Worm (Caenorhabditis elegans) whole organism, midembryonic: Measurements from ENCODE around the gene ZC477.2.

Source experiments
- T22C8.4 ChIP-seq: fragments of 200-800 bp; sonication (Bioruptor generic); IDR thresholded peaks from 2 replicates; pipeline ENCODE4 v1.3.6; 2022; ENCODE audit warnings: missing genetic modification characterization, missing compliant biosample characterization
- cog-1 ChIP-seq: sonication (generic microtip); optimal IDR thresholded peaks from 2 replicates; lab custom pipeline; 2016; ENCODE audit warnings: missing genetic modification characterization, missing compliant biosample characterization
- flt-1 ChIP-seq: fragments of 200-800 bp; sonication (Bioruptor generic); IDR thresholded peaks from 2 replicates; pipeline ENCODE4 v1.3.6; 2022; ENCODE audit warnings: missing genetic modification characterization, missing compliant biosample characterization
- klf-2 ChIP-seq: fragments of 200-800 bp; sonication (Bioruptor generic); conservative IDR thresholded peaks from 2 replicates; pipeline ENCODE4 v1.3.6; 2022; ENCODE audit warnings: missing genetic modification reagents, missing genetic modification characterization, missing compliant biosample characterization
- med-1 ChIP-seq: sonication (generic microtip); optimal IDR thresholded peaks from 2 replicates; lab custom pipeline; 2017; ENCODE audit warnings: missing genetic modification characterization, mild to moderate bottlenecking, missing compliant biosample characterization, antibody characterized with exemption, missing genetic modification reagents; ENCODE audit not compliant: insufficient read depth
- ref-1 ChIP-seq: fragments of 200-800 bp; sonication (Bioruptor generic); conservative IDR thresholded peaks from 2 replicates; pipeline ENCODE4 v1.3.6; 2022; ENCODE audit warnings: missing genetic modification reagents, missing genetic modification characterization, missing compliant biosample characterization
- tab-1 ChIP-seq: fragments of 200-800 bp; sonication (Bioruptor generic); IDR thresholded peaks from 2 replicates; pipeline ENCODE4 v1.3.6; 2022; ENCODE audit warnings: missing genetic modification characterization, missing compliant biosample characterization
- ztf-23 ChIP-seq: fragments of 200-800 bp; sonication (Bioruptor generic); IDR thresholded peaks from 2 replicates; pipeline ENCODE4 v1.3.6; 2022; ENCODE audit warnings: missing genetic modification reagents, missing genetic modification characterization, missing compliant biosample characterization
- ztf-29 ChIP-seq: fragments of 200-800 bp; sonication (Bioruptor generic); IDR thresholded peaks from 2 replicates; pipeline ENCODE4 v1.3.6; 2022; ENCODE audit warnings: missing genetic modification reagents, missing genetic modification characterization, missing compliant biosample characterization

The ZC477.2 gene

DNA sequence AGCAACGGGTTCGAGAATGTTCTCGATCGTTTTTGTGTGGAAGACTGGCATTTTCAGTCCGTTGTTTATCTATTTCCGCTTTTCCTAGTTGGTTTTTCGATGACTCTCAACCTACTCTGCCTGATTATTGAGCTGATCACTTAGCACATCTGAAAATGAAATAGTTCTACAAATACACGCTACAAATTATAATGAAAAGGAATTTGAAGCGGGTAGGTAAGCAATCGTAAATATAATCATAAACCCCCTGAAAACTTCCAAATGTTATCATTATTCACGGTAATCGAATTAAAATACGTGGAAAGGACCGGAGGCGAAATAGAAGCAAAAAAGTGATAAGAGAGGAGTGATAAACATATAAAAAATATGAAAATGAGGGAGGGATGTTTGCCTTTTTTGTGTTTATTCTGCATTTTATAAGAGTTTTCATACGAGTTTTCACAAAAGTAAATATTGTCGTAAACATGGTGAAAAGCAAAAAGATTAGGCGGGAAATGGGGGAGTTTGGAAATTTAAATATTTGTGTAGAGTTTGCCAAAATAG lies 13.7 kb upstream of the ZC477.2 start, which contains the start of gene deb-1:
Gene deb-1, minus strand, starts transcription at position 51 of the 543 bp plus-strand sequence.
- TF ChIP-seq ref-1 (GFP tag; lab: Robert Waterston, UW) = no peak
- TF ChIP-seq ztf-29 (GFP tag; lab: Robert Waterston, UW) = no peak
- TF ChIP-seq tab-1 = no peak

ce11 chrIV:7095396-7095964 lies 12.5 kb upstream of the ZC477.2 start:
- no peak for TF ChIP-seq cog-1 (tag; lab: Kevin White, UChicago)
- no peak for TF ChIP-seq flt-1 (GFP tag; lab: Robert Waterston, UW)
- TF ChIP-seq med-1 (GFP tag; lab: Kevin White, UChicago) = no peak

- no peak for TF ChIP-seq T22C8.4 (GFP tag; lab: Robert Waterston, UW)
- TF ChIP-seq ztf-29 (GFP tag; lab: Robert Waterston, UW) = no peak
- TF ChIP-seq flt-1 (GFP tag; lab: Robert Waterston, UW) = no peak
- TF ChIP-seq klf-2 (GFP tag; lab: Robert Waterston, UW) = no peak
- TF ChIP-seq ztf-23 = no peak
- TF ChIP-seq ref-1 (GFP tag; lab: Robert Waterston, UW) = no peak
- no peak for TF ChIP-seq cog-1 (tag; lab: Kevin White, UChicago)
- TF ChIP-seq med-1 (GFP tag; lab: Kevin White, UChicago) = no peak
- TF ChIP-seq tab-1 = no peak
Observed at ce11 chrIV:7096097-7096496, 11.9 kb upstream of the ZC477.2 start.

DNA sequence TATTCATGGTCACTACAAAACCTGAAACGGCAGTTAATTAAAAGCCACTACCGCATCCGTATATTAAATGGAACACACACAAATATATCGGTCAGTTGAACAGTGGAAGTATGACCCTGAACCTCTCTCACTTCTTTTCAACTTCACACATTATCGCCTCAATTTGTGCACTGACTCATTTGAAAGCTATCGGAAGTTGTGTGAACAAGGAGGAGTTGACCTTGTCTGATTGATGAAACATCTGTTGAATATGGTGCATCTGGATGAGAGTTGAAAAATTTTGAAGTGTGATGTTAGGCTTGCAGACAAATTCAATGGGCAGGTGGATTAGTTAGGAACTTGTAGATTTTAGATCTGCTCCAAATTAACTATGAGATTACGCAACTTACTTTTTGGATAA lies 10.5 kb upstream of the ZC477.2 start:
- TF ChIP-seq T22C8.4 (GFP tag; lab: Robert Waterston, UW) = no peak
- TF ChIP-seq cog-1 (tag; lab: Kevin White, UChicago) = no peak
- TF ChIP-seq ztf-29 (GFP tag; lab: Robert Waterston, UW) = no peak
- no peak for TF ChIP-seq tab-1
- TF ChIP-seq med-1 (GFP tag; lab: Kevin White, UChicago) = no peak
- no peak for TF ChIP-seq flt-1 (GFP tag; lab: Robert Waterston, UW)
- TF ChIP-seq ref-1 (GFP tag; lab: Robert Waterston, UW) = no peak
- TF ChIP-seq ztf-23 = no peak
- TF ChIP-seq klf-2 (GFP tag; lab: Robert Waterston, UW) = no peak

DNA sequence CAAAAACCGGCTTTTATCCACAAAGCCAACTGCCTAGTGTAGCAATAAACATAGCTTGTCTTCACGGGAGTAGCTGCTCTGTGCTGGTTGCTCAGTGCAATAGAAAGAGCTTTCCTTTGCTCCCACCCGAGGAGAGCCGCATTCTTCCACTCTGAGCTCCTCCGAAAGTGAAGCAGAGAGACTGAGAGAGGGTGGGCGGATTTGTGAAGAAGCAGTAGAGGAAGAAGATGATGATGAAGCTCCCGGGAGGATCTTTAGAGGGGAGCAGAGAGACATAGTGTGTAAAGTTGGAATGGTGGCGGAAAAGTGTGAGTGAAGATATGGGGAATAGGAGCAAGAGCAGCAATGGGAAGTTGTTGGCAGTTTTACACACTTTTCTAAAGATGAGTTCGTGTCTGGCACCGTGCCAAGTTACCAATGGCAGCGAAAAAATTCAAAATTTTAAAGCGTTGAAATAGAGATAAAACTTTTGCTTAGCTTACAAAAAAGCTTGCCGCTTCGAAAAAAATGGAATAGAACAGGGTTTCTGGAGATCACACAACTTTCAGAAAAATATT lies 9.4 kb upstream of the ZC477.2 start, which contains the start of gene ZC477.4:
Gene ZC477.4, minus strand, starts transcription at position 276 of the 557 bp plus-strand sequence.
- TF ChIP-seq ztf-29 (GFP tag; lab: Robert Waterston, UW) (no peak), T22C8.4 (GFP tag; lab: Robert Waterston, UW) (no peak), ref-1 (GFP tag; lab: Robert Waterston, UW) (no peak), cog-1 (tag; lab: Kevin White, UChicago) (no peak), tab-1 (no peak), med-1 (GFP tag; lab: Kevin White, UChicago) (no peak), ztf-23 (no peak), klf-2 (GFP tag; lab: Robert Waterston, UW) (no peak), flt-1 (GFP tag; lab: Robert Waterston, UW) (no peak)

DNA sequence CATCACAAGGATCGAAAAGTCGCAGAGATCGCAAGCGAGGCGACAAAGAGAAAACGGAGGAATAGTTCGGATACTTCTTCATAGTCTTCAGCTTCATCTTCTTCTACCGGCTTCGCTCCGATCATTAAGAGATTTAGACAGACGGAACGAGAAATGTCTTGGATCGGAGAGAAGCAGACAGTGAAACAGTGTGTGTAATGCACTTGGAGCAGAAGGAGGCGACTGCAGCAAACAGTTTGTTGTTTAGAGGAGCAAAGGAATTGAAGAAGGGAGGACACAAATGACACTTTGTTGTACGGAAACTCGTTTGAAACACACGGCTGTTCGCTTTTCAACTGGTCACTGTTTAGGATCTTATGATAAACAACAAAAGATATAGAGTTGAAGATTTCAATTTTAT lies 8.6 kb upstream of the ZC477.2 start:
- TF ChIP-seq T22C8.4 (GFP tag; lab: Robert Waterston, UW) (no peak), cog-1 (tag; lab: Kevin White, UChicago) (peak; percentile 29)

DNA sequence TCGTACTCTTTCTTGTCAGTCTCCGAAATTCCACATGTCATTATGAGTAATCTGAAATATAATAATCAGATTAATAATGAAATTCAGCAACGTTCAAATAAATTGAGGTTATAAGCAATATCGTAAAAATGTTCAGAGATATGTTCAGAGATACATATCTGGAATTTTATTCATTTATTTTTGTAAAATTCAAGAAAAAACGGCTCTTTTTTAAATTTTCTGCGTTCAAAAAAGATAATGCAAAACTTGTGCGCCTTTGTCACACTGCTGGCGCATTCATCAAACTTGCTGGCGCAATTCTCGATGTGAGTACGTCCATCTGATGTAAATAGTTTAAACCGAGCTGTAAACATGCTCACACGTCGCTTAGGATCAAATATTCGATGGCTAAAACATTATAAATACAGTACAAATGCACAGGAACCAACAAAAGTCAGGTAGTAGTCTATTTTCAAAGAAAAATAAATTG lies 4.7 kb upstream of the ZC477.2 start, which contains the start of the genes rde-8 and ZC477.3:
Gene rde-8, minus strand, starts transcription at position 51 of the 469 bp plus-strand sequence.
Gene ZC477.3, plus strand, starts transcription at position 282 of the 469 bp plus-strand sequence.
- TF ChIP-seq T22C8.4 (GFP tag; lab: Robert Waterston, UW) (0 out of 2 replicates have a peak, but pooled peaks have one; percentile 12), cog-1 (tag; lab: Kevin White, UChicago) (no peak)

ce11 chrIV:7111354-7111753 lies 3.4 kb downstream of the ZC477.2 start, which contains the start of the genes ZC477.7 and ssq-3:
ZC477.7 (minus strand) TSS chrIV:7111454.
ssq-3 (plus strand) TSS chrIV:7111604.
- no peak for TF ChIP-seq klf-2 (GFP tag; lab: Robert Waterston, UW)
- no peak for TF ChIP-seq tab-1
- no peak for TF ChIP-seq flt-1 (GFP tag; lab: Robert Waterston, UW)
- no peak for TF ChIP-seq cog-1 (tag; lab: Kevin White, UChicago)
- TF ChIP-seq ref-1 (GFP tag; lab: Robert Waterston, UW) = no peak
- no peak for TF ChIP-seq med-1 (GFP tag; lab: Kevin White, UChicago)
- no peak for TF ChIP-seq ztf-29 (GFP tag; lab: Robert Waterston, UW)
- no peak for TF ChIP-seq T22C8.4 (GFP tag; lab: Robert Waterston, UW)
- no peak for TF ChIP-seq ztf-23

ce11 chrIV:7114599-7114998 lies 6.6 kb downstream of the ZC477.2 start, which contains the start of gene nas-8:
nas-8 (plus strand) TSS chrIV:7114899.
- TF ChIP-seq klf-2 (GFP tag; lab: Robert Waterston, UW) (no peak), T22C8.4 (GFP tag; lab: Robert Waterston, UW) (no peak), cog-1 (tag; lab: Kevin White, UChicago) (no peak), med-1 (GFP tag; lab: Kevin White, UChicago) (no peak), ztf-23 (no peak), tab-1 (no peak), flt-1 (GFP tag; lab: Robert Waterston, UW) (no peak), ref-1 (GFP tag; lab: Robert Waterston, UW) (no peak), ztf-29 (GFP tag; lab: Robert Waterston, UW) (no peak)
